Worm (Caenorhabditis elegans) whole organism, early embryonic: ENCODE results near the gene F44E7.9.

Experiments
- B0310.2 ChIP-seq: sonication (generic microtip); optimal IDR thresholded peaks from 2 replicates; lab custom pipeline; 2016; ENCODE audit warnings: mild to moderate bottlenecking, missing genetic modification characterization, missing compliant biosample characterization
- aly-1 ChIP-seq: sonication (generic microtip); optimal IDR thresholded peaks from 2 replicates; lab custom pipeline; 2016; ENCODE audit warnings: missing genetic modification characterization, missing compliant biosample characterization
- ama-1 ChIP-seq: fragments of 150-350 bp; optimal IDR thresholded peaks from 2 replicates; lab custom pipeline; 2014
- ceh-36 ChIP-seq: sonication (generic microtip); optimal IDR thresholded peaks from 2 replicates; lab custom pipeline; 2016; ENCODE audit warnings: missing genetic modification characterization, inconsistent platforms, missing compliant biosample characterization
- ets-7 ChIP-seq: sonication (generic microtip); optimal IDR thresholded peaks from 2 replicates; lab custom pipeline; 2016; ENCODE audit warnings: missing genotype, missing genetic modification characterization, missing compliant biosample characterization
- flt-1 ChIP-seq: fragments of 200-800 bp; sonication (Bioruptor generic); IDR thresholded peaks from 2 replicates; pipeline ENCODE4 v1.3.6; 2022; ENCODE audit warnings: missing genetic modification characterization, missing compliant biosample characterization
- hmbx-1 ChIP-seq: sonication (generic microtip); optimal IDR thresholded peaks from 2 replicates; lab custom pipeline; 2016; ENCODE audit warnings: mild to moderate bottlenecking, missing genetic modification characterization, missing compliant biosample characterization
- hmg-4 ChIP-seq: fragments of 200-800 bp; sonication (Bioruptor generic); optimal IDR thresholded peaks from 2 replicates; lab custom pipeline; 2018; ENCODE audit warnings: mild to moderate bottlenecking, missing genetic modification characterization, missing compliant biosample characterization
- hnd-1 ChIP-seq: sonication (generic microtip); optimal IDR thresholded peaks from 2 replicates; lab custom pipeline; 2016; ENCODE audit warnings: missing genetic modification characterization, missing compliant biosample characterization
- pes-1 ChIP-seq: fragments of 200-800 bp; sonication (Bioruptor generic); IDR thresholded peaks from 2 replicates; pipeline ENCODE4 v1.3.6; 2022; ENCODE audit warnings: missing genetic modification reagents, missing genetic modification characterization, missing compliant biosample characterization
- scrt-1 ChIP-seq: fragments of 200-800 bp; sonication (Bioruptor generic); IDR thresholded peaks from 2 replicates; pipeline ENCODE4 v1.3.6; 2022; ENCODE audit warnings: missing genetic modification characterization, missing compliant biosample characterization
- sea-1 ChIP-seq: fragments of 200-800 bp; sonication (Bioruptor generic); conservative IDR thresholded peaks from 2 replicates; pipeline ENCODE4 v1.3.6; 2022; ENCODE audit warnings: missing genetic modification characterization, missing compliant biosample characterization
- tbx-11 ChIP-seq: fragments of 200-800 bp; sonication (Bioruptor generic); IDR thresholded peaks from 2 replicates; pipeline ENCODE4 v1.3.6; 2022; ENCODE audit warnings: missing genetic modification characterization, missing compliant biosample characterization
- tra-4 ChIP-seq: sonication (generic microtip); optimal IDR thresholded peaks from 2 replicates; lab custom pipeline; 2017; ENCODE audit warnings: missing genetic modification characterization, missing compliant biosample characterization

DNA sequence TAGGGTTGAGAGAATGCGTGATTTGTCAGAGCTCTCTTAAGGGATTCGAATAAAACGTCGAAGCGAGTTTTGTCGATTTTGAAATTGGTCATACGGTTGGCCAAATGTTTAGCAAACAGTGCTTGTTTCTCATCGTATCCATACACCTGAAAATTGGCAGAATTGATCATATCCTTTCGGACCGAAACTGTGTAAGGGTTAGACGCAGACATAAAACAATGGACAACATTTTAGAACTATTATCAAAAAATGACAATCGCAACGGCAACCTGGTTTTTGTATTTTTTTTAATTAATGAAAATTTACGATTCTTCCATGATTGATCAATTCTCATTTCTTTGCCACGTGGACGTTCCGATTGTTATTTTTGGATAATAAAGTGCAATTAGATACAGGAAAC, 16.9 kb upstream of the F44E7.9 start:
- TF ChIP-seq ceh-36 (tag; lab: Kevin White, UChicago) (no peak), sea-1 (GFP tag; lab: Robert Waterston, UW) (no peak), ama-1 (lab: Kevin White, UChicago) (no peak), aly-1 (tag; lab: Kevin White, UChicago) (no peak), hmg-4 (no peak), scrt-1 (GFP tag; lab: Robert Waterston, UW) (no peak), hmbx-1 (tag; lab: Kevin White, UChicago) (no peak), ets-7 (tag; lab: Kevin White, UChicago) (no peak), tra-4 (tag; lab: Kevin White, UChicago) (no peak), pes-1 (GFP tag; lab: Robert Waterston, UW) (no peak), tbx-11 (no peak), hnd-1 (tag; lab: Kevin White, UChicago) (no peak), B0310.2 (no peak), flt-1 (GFP tag; lab: Robert Waterston, UW) (no peak)
